Fruit fly (Drosophila melanogaster): ENCODE measurements around the gene CG12278.

- TF ChIP-seq CG12605 (GFP tag; IDR thresholded peaks at IDR 0.05): no peak
- no peak for TF ChIP-seq gl (tag; optimal IDR thresholded peaks at IDR 0.05)
- TF ChIP-seq Pif1B (GFP tag; optimal IDR thresholded peaks at IDR 0.05): no peak
- TF ChIP-seq CG32121 (GFP tag; IDR thresholded peaks at IDR 0.05): no peak
These were observed 19.6 kb downstream of the CG12278 start for dm6 chr3R:21063433-21063832.
